Worm (Caenorhabditis elegans): ENCODE measurements around the gene F29B9.11.

Gene F29B9.11

DNA sequence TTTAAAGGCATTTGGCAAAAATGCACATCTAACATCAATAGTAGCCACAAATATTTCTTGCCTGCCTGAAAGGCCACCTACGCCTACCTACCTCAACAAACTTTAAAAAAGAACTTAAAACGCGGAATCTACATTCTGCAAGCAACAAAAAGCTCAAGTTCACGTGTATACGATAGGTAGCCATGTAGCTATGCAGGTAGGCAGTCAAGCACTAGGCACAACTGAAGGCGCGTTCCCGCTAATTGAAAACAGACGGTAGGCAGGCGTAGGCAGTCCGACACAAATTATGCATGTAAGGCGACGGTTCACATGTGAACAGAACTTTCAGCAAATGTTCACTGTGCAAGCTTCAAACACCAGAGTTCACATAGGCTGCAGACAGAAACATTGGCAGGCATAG lies 47.4 kb downstream of the F29B9.11 start:
- TF ChIP-seq nhr-23 (tag; optimal IDR thresholded peaks at IDR 0.05) = no peak
- TF ChIP-seq R02D3.7 (tag; optimal IDR thresholded peaks at IDR 0.05) = no peak

DNA sequence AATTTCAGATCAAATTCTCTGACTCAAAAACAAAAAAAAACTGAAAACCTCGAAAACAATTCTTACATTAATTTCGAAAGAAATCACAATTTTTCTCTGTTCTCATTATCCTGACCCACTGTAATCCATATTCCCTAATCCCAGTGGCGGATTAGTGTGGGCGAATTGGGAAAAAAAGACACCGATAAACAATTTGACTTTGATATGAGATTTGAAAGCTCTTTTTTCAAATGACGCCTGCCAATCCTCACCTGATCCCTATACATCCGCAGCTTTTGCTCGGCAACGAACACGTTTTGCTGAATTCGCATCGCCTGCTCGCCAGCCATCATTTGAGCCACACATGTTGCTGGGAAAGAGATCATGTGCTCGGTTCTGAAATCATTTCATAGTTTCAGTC lies 48.3 kb downstream of the F29B9.11 start:
- TF ChIP-seq egl-5 (tag; optimal IDR thresholded peaks at IDR 0.05) = no peak
- no peak for TF ChIP-seq fkh-2 (tag; optimal IDR thresholded peaks at IDR 0.05)
- TF ChIP-seq nhr-76 (tag; optimal IDR thresholded peaks at IDR 0.05) = no peak
- TF ChIP-seq elt-3 (tag; optimal IDR thresholded peaks at IDR 0.05) = no peak
- no peak for TF ChIP-seq mdl-1 (tag; optimal IDR thresholded peaks at IDR 0.05)
- no peak for TF ChIP-seq nhr-11 (tag; optimal IDR thresholded peaks at IDR 0.05)
- no peak for TF ChIP-seq egl-27 (tag; optimal IDR thresholded peaks at IDR 0.05)
- no peak for TF ChIP-seq aly-2 (tag; optimal IDR thresholded peaks at IDR 0.05)
- TF ChIP-seq zag-1 (tag; optimal IDR thresholded peaks at IDR 0.05) = no peak
- no peak for TF ChIP-seq ama-1 (optimal IDR thresholded peaks at IDR 0.05)
- no peak for TF ChIP-seq jun-1 (tag; optimal IDR thresholded peaks at IDR 0.05)
- TF ChIP-seq ztf-11 (tag; optimal IDR thresholded peaks at IDR 0.05) = no peak

All from whole organism, L3 larva.